Worm (Caenorhabditis elegans) whole organism, late embryonic: ENCODE measurements around the gene C39D10.2.

ENCODE experiments used
- C38D4.7 ChIP-seq: fragments of 200-800 bp; sonication (Bioruptor generic); optimal IDR thresholded peaks from 2 replicates; lab custom pipeline; 2018; ENCODE audit warnings: mild to moderate bottlenecking, missing genetic modification characterization, moderate library complexity, missing compliant biosample characterization
- F13H6.1 ChIP-seq: sonication (generic microtip); optimal IDR thresholded peaks from 2 replicates; lab custom pipeline; 2016; ENCODE audit warnings: missing genetic modification characterization, missing compliant biosample characterization
- K02D7.2 ChIP-seq: sonication (generic microtip); optimal IDR thresholded peaks from 2 replicates; lab custom pipeline; 2017; ENCODE audit warnings: mild to moderate bottlenecking, missing genetic modification characterization, missing compliant biosample characterization
- K09A11.1 ChIP-seq: sonication (generic microtip); optimal IDR thresholded peaks from 2 replicates; lab custom pipeline; 2017; ENCODE audit warnings: antibody characterized with exemption, mild to moderate bottlenecking, missing genetic modification characterization, missing compliant biosample characterization; ENCODE audit not compliant: insufficient read depth
- T23F11.4 ChIP-seq: fragments of 200-800 bp; sonication (Bioruptor generic); optimal IDR thresholded peaks from 2 replicates; lab custom pipeline; 2018; ENCODE audit warnings: mild to moderate bottlenecking, missing genetic modification characterization, missing compliant biosample characterization
- Y22D7AL.16 ChIP-seq: sonication (generic microtip); optimal IDR thresholded peaks from 2 replicates; lab custom pipeline; 2016; ENCODE audit warnings: missing genetic modification characterization, missing compliant biosample characterization
- ahr-1 ChIP-seq: sonication (generic microtip); optimal IDR thresholded peaks from 2 replicates; lab custom pipeline; 2016; ENCODE audit warnings: missing genetic modification characterization, missing compliant biosample characterization
- ama-1 ChIP-seq: fragments of 150-350 bp; optimal IDR thresholded peaks from 2 replicates; lab custom pipeline; 2014
- ceh-18 ChIP-seq: sonication (generic microtip); optimal IDR thresholded peaks from 2 replicates; lab custom pipeline; 2016; ENCODE audit warnings: missing genetic modification characterization, missing compliant biosample characterization
- ceh-19 ChIP-seq: fragments of 200-800 bp; sonication (Bioruptor generic); optimal IDR thresholded peaks from 2 replicates; lab custom pipeline; 2018; ENCODE audit warnings: mild to moderate bottlenecking, missing genetic modification characterization, missing compliant biosample characterization
- ceh-2 ChIP-seq: sonication (generic microtip); optimal IDR thresholded peaks from 2 replicates; lab custom pipeline; 2016; ENCODE audit warnings: missing genotype, missing genetic modification characterization, missing compliant biosample characterization
- ceh-24 ChIP-seq: sonication (generic microtip); optimal IDR thresholded peaks from 2 replicates; lab custom pipeline; 2016; ENCODE audit warnings: mild to moderate bottlenecking, missing genetic modification characterization, missing compliant biosample characterization
- ceh-30 ChIP-seq: fragments of 150-350 bp; optimal IDR thresholded peaks from 2 replicates; lab custom pipeline; 2014; ENCODE audit warnings: missing biosample characterization, missing genetic modification characterization
- ceh-31 ChIP-seq: sonication (generic microtip); optimal IDR thresholded peaks from 2 replicates; lab custom pipeline; 2016; ENCODE audit warnings: missing genetic modification characterization, missing compliant biosample characterization
- ceh-34 ChIP-seq: sonication (generic microtip); optimal IDR thresholded peaks from 2 replicates; lab custom pipeline; 2016; ENCODE audit warnings: mild to moderate bottlenecking, missing genetic modification characterization, missing compliant biosample characterization
- ceh-45 ChIP-seq: fragments of 200-800 bp; sonication (Bioruptor generic); IDR thresholded peaks from 2 replicates; pipeline ENCODE4 v1.3.6; 2022; ENCODE audit warnings: missing genetic modification reagents, missing genetic modification characterization, missing compliant biosample characterization
- che-1 ChIP-seq: sonication (generic microtip); optimal IDR thresholded peaks from 2 replicates; lab custom pipeline; 2016; ENCODE audit warnings: mild to moderate bottlenecking, missing genetic modification characterization, missing compliant biosample characterization
- dve-1 ChIP-seq: sonication (generic microtip); optimal IDR thresholded peaks from 2 replicates; lab custom pipeline; 2017; ENCODE audit warnings: antibody characterized with exemption, mild to moderate bottlenecking, missing genetic modification characterization, missing compliant biosample characterization
- elt-2 ChIP-seq: sonication (generic microtip); optimal IDR thresholded peaks from 2 replicates; lab custom pipeline; 2016; ENCODE audit warnings: missing genetic modification reagents, missing genetic modification characterization, missing compliant biosample characterization
- elt-4 ChIP-seq: sonication (generic microtip); optimal IDR thresholded peaks from 2 replicates; lab custom pipeline; 2016; ENCODE audit warnings: missing genetic modification characterization, missing compliant biosample characterization
- ets-4 ChIP-seq: sonication (generic microtip); optimal IDR thresholded peaks from 2 replicates; lab custom pipeline; 2016; ENCODE audit warnings: missing genetic modification characterization, missing compliant biosample characterization
- fax-1 ChIP-seq: sonication (generic microtip); optimal IDR thresholded peaks from 2 replicates; lab custom pipeline; 2016; ENCODE audit warnings: missing genotype, missing genetic modification characterization, missing compliant biosample characterization
- fkh-10 ChIP-seq: fragments of 150-350 bp; optimal IDR thresholded peaks from 2 replicates; lab custom pipeline; 2014; ENCODE audit warnings: missing biosample characterization, missing genetic modification reagents, missing genetic modification characterization
- gmeb-2 ChIP-seq: sonication (generic microtip); optimal IDR thresholded peaks from 2 replicates; lab custom pipeline; 2016; ENCODE audit warnings: missing genetic modification characterization, inconsistent platforms, missing compliant biosample characterization
- hlh-13 ChIP-seq: fragments of 200-800 bp; sonication (Bioruptor generic); optimal IDR thresholded peaks from 2 replicates; lab custom pipeline; 2018; ENCODE audit warnings: mild to moderate bottlenecking, missing genetic modification characterization, missing compliant biosample characterization
- hlh-15 ChIP-seq: sonication (generic microtip); optimal IDR thresholded peaks from 2 replicates; lab custom pipeline; 2016; ENCODE audit warnings: missing genetic modification characterization, missing compliant biosample characterization
- hlh-6 ChIP-seq: sonication (generic microtip); optimal IDR thresholded peaks from 2 replicates; lab custom pipeline; 2016; ENCODE audit warnings: missing genotype, missing genetic modification characterization, missing compliant biosample characterization
- hlh-8 ChIP-seq: sonication (generic microtip); optimal IDR thresholded peaks from 2 replicates; lab custom pipeline; 2016; ENCODE audit warnings: missing genotype, missing genetic modification characterization, missing compliant biosample characterization
- lin-11 ChIP-seq: fragments of 200-800 bp; sonication (Bioruptor generic); optimal IDR thresholded peaks from 2 replicates; lab custom pipeline; 2018; ENCODE audit warnings: mild to moderate bottlenecking, missing genetic modification characterization, missing compliant biosample characterization
- madf-2 ChIP-seq: sonication (generic microtip); optimal IDR thresholded peaks from 2 replicates; lab custom pipeline; 2017; ENCODE audit warnings: missing genetic modification characterization, missing compliant biosample characterization
- nfya-1 ChIP-seq: sonication (generic microtip); optimal IDR thresholded peaks from 2 replicates; lab custom pipeline; 2017; ENCODE audit warnings: missing genetic modification characterization, mild to moderate bottlenecking, missing compliant biosample characterization, antibody characterized with exemption, moderate library complexity
- nhr-11 ChIP-seq: fragments of 150-350 bp; optimal IDR thresholded peaks from 2 replicates; lab custom pipeline; 2014; ENCODE audit warnings: missing biosample characterization, missing genetic modification characterization
- npax-4 ChIP-seq: sonication (generic microtip); optimal IDR thresholded peaks from 2 replicates; lab custom pipeline; 2016; ENCODE audit warnings: missing genetic modification characterization, missing compliant biosample characterization
- odd-2 ChIP-seq: sonication (generic microtip); optimal IDR thresholded peaks from 2 replicates; lab custom pipeline; 2017; ENCODE audit warnings: antibody characterized with exemption, mild to moderate bottlenecking, missing genetic modification characterization, missing compliant biosample characterization
- pax-1 ChIP-seq: fragments of 150-350 bp; optimal IDR thresholded peaks from 2 replicates; lab custom pipeline; 2014; ENCODE audit warnings: missing biosample characterization, missing genetic modification characterization
- pha-2 ChIP-seq: sonication (generic microtip); optimal IDR thresholded peaks from 2 replicates; lab custom pipeline; 2017; ENCODE audit warnings: mild to moderate bottlenecking, missing genetic modification characterization, missing compliant biosample characterization
- pha-4 ChIP-seq: fragments of 150-350 bp; optimal IDR thresholded peaks from 2 replicates; lab custom pipeline; 2018; ENCODE audit warnings: missing biosample characterization, missing genetic modification reagents, missing genetic modification characterization
- rnt-1 ChIP-seq: sonication (generic microtip); optimal IDR thresholded peaks from 2 replicates; lab custom pipeline; 2016; ENCODE audit warnings: missing genetic modification characterization, missing compliant biosample characterization
- sox-2 ChIP-seq: fragments of 200-800 bp; sonication (Bioruptor generic); IDR thresholded peaks from 2 replicates; pipeline ENCODE4 v1.3.6; 2022; ENCODE audit warnings: missing genetic modification reagents, missing genetic modification characterization, missing compliant biosample characterization
- sox-4 ChIP-seq: sonication (generic microtip); optimal IDR thresholded peaks from 2 replicates; lab custom pipeline; 2017; ENCODE audit warnings: mild to moderate bottlenecking, missing genetic modification characterization, inconsistent platforms, missing compliant biosample characterization
- tbx-7 ChIP-seq: sonication (generic microtip); optimal IDR thresholded peaks from 2 replicates; lab custom pipeline; 2016; ENCODE audit warnings: missing genotype, missing genetic modification characterization, missing compliant biosample characterization
- ttx-3 ChIP-seq: sonication (generic microtip); optimal IDR thresholded peaks from 2 replicates; lab custom pipeline; 2016; ENCODE audit warnings: missing genetic modification reagents, missing genetic modification characterization, missing compliant biosample characterization
- unc-3 ChIP-seq, 2 experiments: fragments of 200-800 bp in 1 of 2; sonication (Bioruptor generic) in 1 of 2; sonication (generic microtip) in 1 of 2; conservative IDR thresholded peaks in 1 of 2; optimal IDR thresholded peaks in 1 of 2; 2 replicates each; pipeline versions ENCODE4 v1.3.6 to Lab custom; 2016 to 2022; ENCODE audit warnings: missing compliant biosample characterization in 2 of 2, missing genetic modification characterization in 2 of 2, missing genetic modification reagents in 1 of 2
- unc-42 ChIP-seq: sonication (generic microtip); optimal IDR thresholded peaks from 2 replicates; lab custom pipeline; 2016; ENCODE audit warnings: missing genotype, missing genetic modification characterization, missing compliant biosample characterization
- unc-55 ChIP-seq: sonication (generic microtip); optimal IDR thresholded peaks from 2 replicates; lab custom pipeline; 2017; ENCODE audit warnings: missing biosample characterization, missing genetic modification reagents, missing genetic modification characterization
- unc-86 ChIP-seq: sonication (generic microtip); optimal IDR thresholded peaks from 2 replicates; lab custom pipeline; 2016; ENCODE audit warnings: missing genetic modification characterization, missing compliant biosample characterization
- ztf-16 ChIP-seq: sonication (generic microtip); optimal IDR thresholded peaks from 2 replicates; lab custom pipeline; 2017; ENCODE audit warnings: missing genetic modification characterization, missing compliant biosample characterization

Gene C39D10.2

DNA sequence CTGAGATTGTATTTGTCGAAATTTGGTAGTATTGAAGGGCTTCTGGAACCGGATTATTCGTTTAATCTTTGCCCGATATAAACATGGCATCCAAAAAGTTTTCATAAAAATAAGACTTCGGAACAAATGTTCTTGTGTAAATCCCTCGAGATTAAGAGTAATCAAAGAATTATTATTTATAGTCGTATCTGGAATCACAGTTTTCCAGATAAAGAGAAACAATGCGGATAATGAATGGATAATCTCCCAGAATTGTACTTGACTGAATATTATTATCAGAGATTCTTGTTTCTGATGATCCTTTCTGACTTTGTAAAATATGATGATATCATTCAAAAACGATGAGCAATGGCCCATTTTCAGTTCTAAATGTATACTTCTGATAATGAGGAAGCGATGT lies 32.1 kb downstream of the C39D10.2 start:
- TF ChIP-seq ahr-1 (no peak), tbx-7 (tag; lab: Kevin White, UChicago) (no peak), K02D7.2 (tag; lab: Kevin White, UChicago) (no peak), F13H6.1 (tag; lab: Kevin White, UChicago) (no peak), ceh-19 (no peak), ceh-34 (no peak), sox-2 (GFP tag; lab: Robert Waterston, UW) (no peak), ceh-30 (no peak), gmeb-2 (tag; lab: Kevin White, UChicago) (no peak), ceh-45 (GFP tag; lab: Robert Waterston, UW) (no peak), sox-4 (tag; lab: Kevin White, UChicago) (no peak), hlh-8 (tag; lab: Kevin White, UChicago) (no peak), lin-11 (tag; lab: Kevin White, UChicago) (no peak), unc-3 (GFP tag; conservative IDR thresholded peaks at IDR 0.05; lab: Robert Waterston, UW) (no peak), unc-3 (tag; optimal IDR thresholded peaks at IDR 0.05; lab: Kevin White, UChicago) (no peak)
- TF ChIP-seq, all 69 proteins: peak for 0

DNA sequence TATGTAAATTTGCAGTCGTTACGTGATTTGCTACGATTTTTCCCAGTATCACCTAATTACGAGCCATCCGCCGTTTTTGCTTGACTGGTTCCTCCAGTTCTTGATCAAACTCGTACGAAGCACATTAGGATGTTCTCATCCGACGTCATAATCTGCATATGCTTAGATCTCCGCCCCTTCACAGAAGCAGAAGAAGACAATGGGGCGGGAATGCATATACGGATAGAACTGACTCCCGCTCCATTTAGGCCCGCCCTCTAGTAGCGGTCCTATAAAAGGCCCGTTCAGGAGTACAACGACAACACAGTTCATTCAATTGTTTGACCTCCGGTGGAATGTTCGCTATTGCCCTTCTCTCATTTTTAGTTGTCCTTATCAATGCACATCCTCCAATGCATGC lies 36.1 kb downstream of the C39D10.2 start, which contains the start of gene zig-4:
TSS of gene zig-4 (plus strand) at position 301 of the 400 bp plus-strand sequence.
- TF ChIP-seq ceh-31 (no peak), hlh-15 (tag; lab: Kevin White, UChicago) (no peak), fkh-10 (no peak), ceh-24 (tag; lab: Kevin White, UChicago) (no peak), madf-2 (tag; lab: Kevin White, UChicago) (no peak), hlh-6 (tag; lab: Kevin White, UChicago) (no peak), ama-1 (lab: Kevin White, UChicago) (no peak), pax-1 (no peak), pha-2 (no peak), unc-86 (no peak), dve-1 (tag; lab: Kevin White, UChicago) (no peak), ceh-2 (tag; lab: Kevin White, UChicago) (no peak), odd-2 (tag; lab: Kevin White, UChicago) (no peak), unc-55 (GFP tag; lab: Kevin White, UChicago) (no peak)

DNA sequence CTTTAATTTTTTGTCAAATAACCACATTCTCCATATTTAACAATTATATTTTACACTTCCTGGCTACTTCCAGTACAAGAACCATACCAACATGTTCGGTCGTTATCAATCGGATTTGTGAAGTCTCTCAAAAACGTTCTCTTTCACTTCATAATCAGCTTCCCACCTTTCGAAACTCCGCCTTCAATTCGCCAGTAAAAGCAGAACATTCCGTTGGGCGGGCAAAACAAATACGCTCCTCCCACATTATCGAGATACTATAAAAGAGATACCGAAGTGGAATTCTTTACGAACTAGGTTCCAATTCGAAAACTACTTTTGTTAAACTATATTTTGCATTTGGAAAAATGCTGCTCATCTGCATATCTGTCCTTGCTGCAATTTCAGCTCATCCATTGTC lies 41.4 kb downstream of the C39D10.2 start, which contains the start of gene zig-3:
TSS of gene zig-3 (plus strand) at position 301 of the 400 bp plus-strand sequence.
- TF ChIP-seq C38D4.7 (GFP tag; lab: Kevin White, UChicago), result no peak
- no peak for TF ChIP-seq hlh-13
- no peak for TF ChIP-seq tbx-7 (tag; lab: Kevin White, UChicago)
- TF ChIP-seq unc-42, result no peak
- TF ChIP-seq dve-1 (tag; lab: Kevin White, UChicago), result no peak
- no peak for TF ChIP-seq ceh-24 (tag; lab: Kevin White, UChicago)
- TF ChIP-seq elt-2 (tag; lab: Kevin White, UChicago), result no peak
- no peak for TF ChIP-seq che-1 (tag; lab: Kevin White, UChicago)
- TF ChIP-seq nfya-1 (tag; lab: Kevin White, UChicago), result no peak
- TF ChIP-seq lin-11 (tag; lab: Kevin White, UChicago), result no peak
- no peak for TF ChIP-seq K02D7.2 (tag; lab: Kevin White, UChicago)
- no peak for TF ChIP-seq nhr-11 (tag; lab: Kevin White, UChicago)
- no peak for TF ChIP-seq elt-4 (tag; lab: Kevin White, UChicago)
- TF ChIP-seq rnt-1 (tag; lab: Kevin White, UChicago), result no peak
- no peak for TF ChIP-seq unc-3 (GFP tag; conservative IDR thresholded peaks at IDR 0.05; lab: Robert Waterston, UW)
- no peak for TF ChIP-seq unc-3 (tag; optimal IDR thresholded peaks at IDR 0.05; lab: Kevin White, UChicago)

DNA sequence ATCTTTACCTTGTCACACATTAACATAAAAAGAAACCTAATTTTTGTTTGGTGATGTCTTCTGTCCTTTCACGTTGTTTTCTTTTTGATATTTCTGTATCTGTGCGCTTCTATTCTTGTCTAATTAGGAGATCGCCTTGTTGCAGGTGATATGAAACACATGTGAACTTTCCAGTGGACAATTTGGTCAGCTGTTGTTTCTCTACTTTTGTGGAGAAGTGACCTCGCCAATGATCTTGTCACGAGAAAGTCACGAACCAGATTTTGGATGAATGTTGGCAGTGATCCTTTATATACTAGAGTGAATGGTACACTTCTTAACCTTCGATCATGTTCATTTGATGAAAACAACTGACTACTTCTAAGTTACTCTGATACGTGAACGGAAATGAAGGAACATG lies 43.4 kb downstream of the C39D10.2 start:
- TF ChIP-seq ceh-30, result no peak
- TF ChIP-seq K09A11.1 (tag; lab: Kevin White, UChicago), result no peak
- no peak for TF ChIP-seq npax-4 (tag; lab: Kevin White, UChicago)
- no peak for TF ChIP-seq ceh-34
- no peak for TF ChIP-seq fax-1 (tag; lab: Kevin White, UChicago)
- no peak for TF ChIP-seq fkh-10
- TF ChIP-seq T23F11.4 (GFP tag; lab: Kevin White, UChicago), result no peak
- TF ChIP-seq ets-4 (tag; lab: Kevin White, UChicago), result no peak
- TF ChIP-seq ceh-18 (tag; lab: Kevin White, UChicago), result no peak
- TF ChIP-seq ceh-31, result no peak
- TF ChIP-seq gmeb-2 (tag; lab: Kevin White, UChicago), result no peak
- no peak for TF ChIP-seq tbx-7 (tag; lab: Kevin White, UChicago)
- TF ChIP-seq ttx-3 (tag; lab: Kevin White, UChicago), result no peak
- no peak for TF ChIP-seq unc-3 (GFP tag; conservative IDR thresholded peaks at IDR 0.05; lab: Robert Waterston, UW)
- no peak for TF ChIP-seq unc-3 (tag; optimal IDR thresholded peaks at IDR 0.05; lab: Kevin White, UChicago)
- TF ChIP-seq Y22D7AL.16 (tag; lab: Kevin White, UChicago), result no peak
- no peak for TF ChIP-seq pha-4 (tag; lab: Kevin White, UChicago)
- no peak for TF ChIP-seq hlh-15 (tag; lab: Kevin White, UChicago)
- no peak for TF ChIP-seq ztf-16 (tag; lab: Kevin White, UChicago)
